Fruit fly (Drosophila melanogaster) whole organism, embryonic: ENCODE results near the gene nmo.

Source experiments
- Antp ChIP-seq: fragments of 200-800 bp; sonication (Bioruptor generic); optimal IDR thresholded peaks from 3 replicates; lab custom pipeline; 2016; ENCODE audit warnings: missing biosample characterization, missing genetic modification characterization
- Blimp-1 ChIP-seq: fragments of 200-800 bp; sonication (Bioruptor generic); optimal IDR thresholded peaks from 3 replicates; lab custom pipeline; 2018; ENCODE audit warnings: missing biosample characterization, missing genetic modification characterization, mild to moderate bottlenecking, moderate library complexity, missing genetic modification reagents
- CG10321 ChIP-seq: fragments of 200-800 bp; sonication (Bioruptor generic); IDR thresholded peaks from 2 replicates; pipeline ENCODE4 v1.3.6; 2022; ENCODE audit warnings: missing biosample characterization, missing genetic modification characterization
- CG10959 ChIP-seq: fragments of 200-800 bp; sonication (Bioruptor generic); IDR thresholded peaks from 2 replicates; pipeline ENCODE4 v1.3.6; 2022; ENCODE audit warnings: missing biosample characterization, missing genetic modification characterization
- CG11085 ChIP-seq: fragments of 200-800 bp; sonication (Bioruptor generic); IDR thresholded peaks from 2 replicates; pipeline ENCODE4 v1.3.6; 2022; ENCODE audit warnings: missing biosample characterization, missing genetic modification characterization
- CG12391 ChIP-seq: fragments of 200-800 bp; sonication (Bioruptor generic); optimal IDR thresholded peaks from 3 replicates; lab custom pipeline; 2018; ENCODE audit warnings: missing biosample characterization, mild to moderate bottlenecking, missing genetic modification characterization, moderate library complexity
- CG14441 ChIP-seq: fragments of 200-800 bp; sonication (Bioruptor generic); IDR thresholded peaks from 2 replicates; pipeline ENCODE4 v1.3.6; 2022; ENCODE audit warnings: missing biosample characterization, missing genetic modification characterization
- CG14965 ChIP-seq: fragments of 200-800 bp; sonication (Bioruptor generic); optimal IDR thresholded peaks from 2 replicates; lab custom pipeline; 2016; ENCODE audit warnings: missing biosample characterization, missing genetic modification characterization, borderline replicate concordance
- CG15269 ChIP-seq: fragments of 200-800 bp; sonication (Bioruptor generic); optimal IDR thresholded peaks from 2 replicates; lab custom pipeline; 2018; ENCODE audit warnings: missing biosample characterization, mild to moderate bottlenecking, missing genetic modification characterization, moderate library complexity
- CG17802 ChIP-seq: fragments of 200-800 bp; sonication (Bioruptor generic); optimal IDR thresholded peaks from 2 replicates; lab custom pipeline; 2018; ENCODE audit warnings: missing biosample characterization, mild to moderate bottlenecking, missing genetic modification characterization, moderate library complexity
- CG1792 ChIP-seq: fragments of 200-800 bp; sonication (Bioruptor generic); optimal IDR thresholded peaks from 2 replicates; lab custom pipeline; 2016; ENCODE audit warnings: missing biosample characterization, missing genetic modification characterization
- CG18011 ChIP-seq: fragments of 200-800 bp; sonication (Bioruptor generic); optimal IDR thresholded peaks from 2 replicates; lab custom pipeline; 2017; ENCODE audit warnings: missing biosample characterization, missing genetic modification characterization, mild to moderate bottlenecking, moderate library complexity, missing genotype
- CG2678 ChIP-seq: fragments of 200-800 bp; sonication (Bioruptor generic); optimal IDR thresholded peaks from 3 replicates; lab custom pipeline; 2019; ENCODE audit warnings: missing biosample characterization, mild to moderate bottlenecking, missing genetic modification characterization, moderate library complexity
- CG32767 ChIP-seq: fragments of 200-800 bp; sonication (Bioruptor generic); IDR thresholded peaks from 2 replicates; pipeline ENCODE4 v1.3.6; 2022; ENCODE audit warnings: missing biosample characterization, missing genetic modification characterization
- CG34422 ChIP-seq: fragments of 200-800 bp; sonication (Bioruptor generic); IDR thresholded peaks from 3 replicates; pipeline ENCODE4 v1.3.6; 2022; ENCODE audit warnings: missing biosample characterization, missing genetic modification characterization
- CG4820 ChIP-seq: fragments of 200-800 bp; sonication (Bioruptor generic); optimal IDR thresholded peaks from 3 replicates; lab custom pipeline; 2016; ENCODE audit warnings: missing biosample characterization, missing genetic modification characterization
- CG7839 ChIP-seq: fragments of 200-800 bp; sonication (Bioruptor generic); optimal IDR thresholded peaks from 3 replicates; lab custom pipeline; 2018; ENCODE audit warnings: missing biosample characterization, mild to moderate bottlenecking, missing genetic modification characterization, moderate library complexity
- CG7987 ChIP-seq: fragments of 200-800 bp; sonication (Bioruptor generic); optimal IDR thresholded peaks from 2 replicates; lab custom pipeline; 2018; ENCODE audit warnings: missing biosample characterization, mild to moderate bottlenecking, missing genetic modification characterization, moderate library complexity
- CG8290 ChIP-seq, 3 experiments: fragments of 200-800 bp; sonication (Bioruptor generic); optimal IDR thresholded peaks; 2 replicates each; lab custom pipeline; 2016 to 2019; ENCODE audit warnings: missing biosample characterization in 3 of 3, missing genetic modification characterization in 3 of 3, mild to moderate bottlenecking in 2 of 3, moderate library complexity in 1 of 3
- Dbx ChIP-seq: fragments of 200-800 bp; sonication (Bioruptor generic); IDR thresholded peaks from 3 replicates; pipeline ENCODE4 v1.3.6; 2022; ENCODE audit warnings: missing biosample characterization, missing genetic modification characterization
- Dek ChIP-seq: fragments of 200-800 bp; sonication (Bioruptor generic); optimal IDR thresholded peaks from 3 replicates; lab custom pipeline; 2019; ENCODE audit warnings: missing biosample characterization, mild to moderate bottlenecking, missing genetic modification characterization, moderate library complexity
- Dll ChIP-seq: fragments of 200-800 bp; sonication (Bioruptor generic); IDR thresholded peaks from 4 replicates; pipeline ENCODE4 v1.3.6; 2022; ENCODE audit warnings: missing biosample characterization, missing genetic modification characterization; ENCODE audit not compliant: partially characterized antibody
- Doc2 ChIP-seq: fragments of 200-800 bp; sonication (Bioruptor generic); IDR thresholded peaks from 2 replicates; pipeline ENCODE4 v1.3.6; 2022; ENCODE audit warnings: missing biosample characterization, missing genetic modification characterization
- E2f1 ChIP-seq: fragments of 200-800 bp; sonication (Bioruptor generic); IDR thresholded peaks from 2 replicates; pipeline ENCODE4 v1.3.6; 2022; ENCODE audit warnings: missing biosample characterization, missing genetic modification characterization
- HHEX ChIP-seq: fragments of 200-800 bp; sonication (Bioruptor generic); optimal IDR thresholded peaks from 3 replicates; lab custom pipeline; 2017; ENCODE audit warnings: missing biosample characterization, mild to moderate bottlenecking, missing genetic modification characterization, missing genetic modification reagents
- Hr78 ChIP-seq, 2 experiments: fragments of 200-800 bp in 1 of 2; fragments of >200 bp in 1 of 2; sonication (Bioruptor generic) in 1 of 2; optimal IDR thresholded peaks; 2 replicates each; lab custom pipeline; 2017 to 2019; ENCODE audit warnings: missing biosample characterization in 2 of 2, missing genetic modification characterization in 2 of 2, mild to moderate bottlenecking in 1 of 2, moderate library complexity in 1 of 2
- Kr ChIP-seq: fragments of 200-800 bp; sonication (Bioruptor generic); optimal IDR thresholded peaks from 2 replicates; lab custom pipeline; 2017; ENCODE audit warnings: missing biosample characterization, mild to moderate bottlenecking, missing genetic modification characterization
- Lim3 ChIP-seq: fragments of 200-800 bp; sonication (Bioruptor generic); IDR thresholded peaks from 2 replicates; pipeline ENCODE4 v1.3.6; 2022; ENCODE audit warnings: missing biosample characterization, missing genetic modification characterization
- NK7.1 ChIP-seq: fragments of 200-800 bp; sonication (Bioruptor generic); optimal IDR thresholded peaks from 3 replicates; lab custom pipeline; 2016; ENCODE audit warnings: missing biosample characterization, missing genetic modification characterization
- Nf-YC ChIP-seq: fragments of 200-800 bp; optimal IDR thresholded peaks from 3 replicates; lab custom pipeline; 2019; ENCODE audit warnings: missing biosample characterization, mild to moderate bottlenecking, missing genetic modification characterization, moderate library complexity
- Poxn ChIP-seq: fragments of 200-800 bp; sonication (Bioruptor generic); IDR thresholded peaks from 2 replicates; pipeline ENCODE4 v1.3.6; 2022; ENCODE audit warnings: missing biosample characterization, missing genetic modification characterization
- Side ChIP-seq: fragments of 200-800 bp; sonication (Bioruptor generic); optimal IDR thresholded peaks from 2 replicates; lab custom pipeline; 2016; ENCODE audit warnings: missing biosample characterization, missing genetic modification characterization
- Taf1 ChIP-seq: fragments of 200-800 bp; sonication (Bioruptor generic); IDR thresholded peaks from 2 replicates; pipeline ENCODE4 v1.3.6; 2022; ENCODE audit warnings: missing biosample characterization, missing genetic modification characterization
- ash1 ChIP-seq: fragments of 200-800 bp; sonication (Bioruptor generic); optimal IDR thresholded peaks from 2 replicates; lab custom pipeline; 2018; ENCODE audit warnings: missing biosample characterization, mild to moderate bottlenecking, missing genetic modification characterization
- az2 ChIP-seq: fragments of 200-800 bp; sonication (Bioruptor generic); optimal IDR thresholded peaks from 3 replicates; lab custom pipeline; 2016; ENCODE audit warnings: missing biosample characterization, missing genetic modification characterization
- chm ChIP-seq: fragments of 200-800 bp; sonication (Bioruptor generic); IDR thresholded peaks from 2 replicates; pipeline ENCODE4 v1.3.6; 2022; ENCODE audit warnings: missing biosample characterization, missing genetic modification characterization
- ci ChIP-seq: fragments of 200-800 bp; sonication (Bioruptor generic); IDR thresholded peaks from 3 replicates; pipeline ENCODE4 v1.3.6; 2022; ENCODE audit warnings: missing biosample characterization, missing genetic modification characterization
- gce ChIP-seq: fragments of 200-800 bp; sonication (Bioruptor generic); IDR thresholded peaks from 3 replicates; pipeline ENCODE4 v1.3.6; 2022; ENCODE audit warnings: missing biosample characterization, missing genetic modification characterization
- hth ChIP-seq: fragments of >200 bp; optimal IDR thresholded peaks from 2 replicates; lab custom pipeline; 2017; ENCODE audit warnings: inconsistent platforms
- mirr ChIP-seq: fragments of 200-800 bp; sonication (Bioruptor generic); optimal IDR thresholded peaks from 3 replicates; lab custom pipeline; 2018; ENCODE audit warnings: missing biosample characterization, mild to moderate bottlenecking, missing genetic modification characterization
- nerfin-1 ChIP-seq: fragments of 200-800 bp; sonication (Bioruptor generic); optimal IDR thresholded peaks from 3 replicates; lab custom pipeline; 2019; ENCODE audit warnings: missing biosample characterization, mild to moderate bottlenecking, missing genetic modification characterization, moderate library complexity
- org-1 ChIP-seq: fragments of 200-800 bp; sonication (Bioruptor generic); optimal IDR thresholded peaks from 2 replicates; lab custom pipeline; 2017; ENCODE audit warnings: missing biosample characterization, missing genetic modification characterization
- pzg ChIP-seq: fragments of 200-800 bp; sonication (Bioruptor generic); optimal IDR thresholded peaks from 3 replicates; lab custom pipeline; 2018; ENCODE audit warnings: missing biosample characterization, mild to moderate bottlenecking, missing genetic modification characterization, moderate library complexity
- row ChIP-seq: fragments of 200-800 bp; sonication (Bioruptor generic); IDR thresholded peaks from 3 replicates; pipeline ENCODE4 v1.3.6; 2022; ENCODE audit warnings: missing biosample characterization, missing genetic modification characterization
- run ChIP-seq: fragments of 200-800 bp; sonication (Bioruptor generic); optimal IDR thresholded peaks from 3 replicates; lab custom pipeline; 2018; ENCODE audit warnings: missing biosample characterization, mild to moderate bottlenecking, missing genetic modification characterization
- salm ChIP-seq: fragments of 200-800 bp; sonication (Bioruptor generic); optimal IDR thresholded peaks from 2 replicates; lab custom pipeline; 2018; ENCODE audit warnings: missing biosample characterization, mild to moderate bottlenecking, missing genetic modification characterization
- sd ChIP-seq: fragments of 200-800 bp; sonication (Bioruptor generic); optimal IDR thresholded peaks from 3 replicates; lab custom pipeline; 2018; ENCODE audit warnings: missing biosample characterization, mild to moderate bottlenecking, missing genetic modification characterization, moderate library complexity
- slou ChIP-seq: fragments of 200-800 bp; sonication (Bioruptor generic); optimal IDR thresholded peaks from 3 replicates; lab custom pipeline; 2016; ENCODE audit warnings: missing biosample characterization, missing genetic modification characterization
- ttk ChIP-seq: fragments of 200-800 bp; sonication (Bioruptor generic); IDR thresholded peaks from 2 replicates; pipeline ENCODE4 v2.1.2; 2022; ENCODE audit warnings: missing biosample characterization, missing genetic modification characterization
- usp ChIP-seq: fragments of >200 bp; optimal IDR thresholded peaks from 2 replicates; lab custom pipeline; 2017; ENCODE audit warnings: missing biosample characterization, missing genetic modification characterization
- zen2 ChIP-seq: fragments of 200-800 bp; sonication (Bioruptor generic); IDR thresholded peaks from 3 replicates; pipeline ENCODE4 v1.3.6; 2022; ENCODE audit warnings: missing biosample characterization, missing genetic modification characterization; ENCODE audit not compliant: partially characterized antibody

nmo gene

dm6 chr3L:7938638-7939037, 40.2 kb upstream of the nmo start (continued):
- no peak for TF ChIP-seq zen2 (GFP tag; lab: Robert Waterston, UW)
- TF ChIP-seq CG14441: no peak
- TF ChIP-seq Hr78 (GFP tag; optimal IDR thresholded peaks at IDR 0.05; lab: Kevin White, UChicago): peak in 1 of 2 experiments; percentile 24
- TF ChIP-seq CG2678: peak; percentile 36
- TF ChIP-seq CG10959 (GFP tag; lab: Robert Waterston, UW): no peak
- no peak for TF ChIP-seq CG1792 (GFP tag; lab: Kevin White, UChicago)
- no peak for TF ChIP-seq Doc2
- no peak for TF ChIP-seq org-1 (GFP tag; lab: Kevin White, UChicago)
- no peak for TF ChIP-seq Taf1 (GFP tag; lab: Robert Waterston, UW)
- TF ChIP-seq pzg: no peak
- no peak for TF ChIP-seq CG17802 (tag; lab: Kevin White, UChicago)
- TF ChIP-seq mirr: peak; percentile 61
- TF ChIP-seq CG7987 (GFP tag; lab: Kevin White, UChicago): no peak
- no peak for TF ChIP-seq slou (GFP tag; lab: Kevin White, UChicago)
- TF ChIP-seq chm (GFP tag; lab: Robert Waterston, UW): 0 out of 2 replicates have a peak, but pooled peaks have one; percentile 59
- peak; percentile 5 for TF ChIP-seq CG7839 (tag; lab: Kevin White, UChicago)
- no peak for TF ChIP-seq CG32767 (GFP tag; lab: Robert Waterston, UW)
- TF ChIP-seq Blimp-1: no peak
- TF ChIP-seq nerfin-1 (tag; lab: Kevin White, UChicago): no peak
- TF ChIP-seq CG12391: no peak
- no peak for TF ChIP-seq CG18011 (GFP tag; lab: Kevin White, UChicago)
- TF ChIP-seq row (GFP tag; lab: Robert Waterston, UW): no peak
- TF ChIP-seq E2f1 (GFP tag; lab: Robert Waterston, UW): no peak
- TF ChIP-seq CG34422 (GFP tag; lab: Robert Waterston, UW): no peak
- no peak for TF ChIP-seq ash1 (GFP tag; lab: Kevin White, UChicago)
- TF ChIP-seq ttk (GFP tag; lab: Robert Waterston, UW): no peak
- no peak for TF ChIP-seq NK7.1
- TF ChIP-seq CG10321 (GFP tag; lab: Robert Waterston, UW): no peak
- TF ChIP-seq CG11085 (GFP tag; lab: Robert Waterston, UW): no peak
- TF ChIP-seq Dek (tag; lab: Kevin White, UChicago): no peak
- TF ChIP-seq sd: peak; percentile 67
- no peak for TF ChIP-seq CG8290 (GFP tag; optimal IDR thresholded peaks at IDR 0.05; lab: Kevin White, UChicago)
- peak in 1 of 2 experiments; percentile 24 for TF ChIP-seq CG8290 (tag; optimal IDR thresholded peaks at IDR 0.05; lab: Kevin White, UChicago)
- TF ChIP-seq Kr (GFP tag; lab: Kevin White, UChicago): no peak
- TF ChIP-seq Lim3: peak; percentile 59; the same call in 1 of the 2 replicates
- no peak for TF ChIP-seq Poxn (GFP tag; lab: Robert Waterston, UW)
- peak; percentile 58; the same call in 1 of the 3 replicates for TF ChIP-seq ci
- TF ChIP-seq run (tag; lab: Kevin White, UChicago): peak; percentile 73
- no peak for TF ChIP-seq usp (GFP tag; lab: Kevin White, UChicago)
- no peak for TF ChIP-seq CG15269 (tag; lab: Kevin White, UChicago)
- TF ChIP-seq Antp (GFP tag; lab: Kevin White, UChicago): no peak
- TF ChIP-seq hth (lab: Kevin White, UChicago): no peak
- TF ChIP-seq Nf-YC (tag; lab: Kevin White, UChicago): peak; percentile 27
- TF ChIP-seq salm (tag; lab: Kevin White, UChicago): peak; percentile 50
- TF ChIP-seq HHEX (GFP tag; lab: Kevin White, UChicago): peak; percentile 15
- TF ChIP-seq az2: no peak
- TF ChIP-seq Side (GFP tag; lab: Kevin White, UChicago): no peak
- TF ChIP-seq Dll (GFP tag; lab: Robert Waterston, UW): no peak
- no peak for TF ChIP-seq CG14965 (GFP tag; lab: Kevin White, UChicago)
- no peak for TF ChIP-seq gce (GFP tag; lab: Robert Waterston, UW)
- TF ChIP-seq Dbx (GFP tag; lab: Robert Waterston, UW): no peak
- TF ChIP-seq CG4820 (GFP tag; lab: Kevin White, UChicago): no peak
